Fruit fly (Drosophila melanogaster) whole organism, embryonic: ENCODE data around the gene CG43138.

ENCODE experiments used
- CG10209 ChIP-seq: fragments of 200-800 bp; sonication (Bioruptor generic); optimal IDR thresholded peaks from 3 replicates; lab custom pipeline; 2017; ENCODE audit warnings: missing biosample characterization, mild to moderate bottlenecking, missing genetic modification characterization, missing genetic modification reagents
- CG1024 ChIP-seq: fragments of 200-800 bp; sonication (Bioruptor generic); IDR thresholded peaks from 2 replicates; pipeline ENCODE4 v1.3.6; 2022; ENCODE audit warnings: missing biosample characterization, missing genetic modification characterization
- CG10462 ChIP-seq: fragments of 200-800 bp; sonication (Bioruptor generic); optimal IDR thresholded peaks from 2 replicates; lab custom pipeline; 2016; ENCODE audit warnings: missing biosample characterization, missing genetic modification characterization
- CG11093 ChIP-seq: fragments of 200-800 bp; sonication (Bioruptor generic); IDR thresholded peaks from 3 replicates; pipeline ENCODE4 v1.3.6; 2022; ENCODE audit warnings: missing biosample characterization, missing genetic modification characterization
- CG11247 ChIP-seq: fragments of 200-800 bp; sonication (Bioruptor generic); IDR thresholded peaks from 2 replicates; pipeline ENCODE4 v1.3.6; 2022; ENCODE audit warnings: missing biosample characterization, missing genetic modification characterization
- CG11456 ChIP-seq: fragments of 200-800 bp; sonication (Bioruptor generic); IDR thresholded peaks from 3 replicates; pipeline ENCODE4 v1.3.6; 2022; ENCODE audit warnings: missing biosample characterization, missing genetic modification characterization
- CG11560 ChIP-seq: fragments of 200-800 bp; sonication (Bioruptor generic); IDR thresholded peaks from 3 replicates; pipeline ENCODE4 v1.3.6; 2022; ENCODE audit warnings: missing biosample characterization, missing genetic modification characterization
- CG12391 ChIP-seq: fragments of 200-800 bp; sonication (Bioruptor generic); optimal IDR thresholded peaks from 3 replicates; lab custom pipeline; 2018; ENCODE audit warnings: missing biosample characterization, mild to moderate bottlenecking, missing genetic modification characterization, moderate library complexity
- CG12942 ChIP-seq: fragments of 200-800 bp; sonication (Bioruptor generic); optimal IDR thresholded peaks from 3 replicates; lab custom pipeline; 2016; ENCODE audit warnings: missing biosample characterization, missing genetic modification characterization
- CG13296 ChIP-seq: fragments of 200-800 bp; sonication (Bioruptor generic); optimal IDR thresholded peaks from 3 replicates; lab custom pipeline; 2018; ENCODE audit warnings: missing biosample characterization, mild to moderate bottlenecking, missing genetic modification characterization
- CG14050 ChIP-seq: fragments of 200-800 bp; sonication (Bioruptor generic); IDR thresholded peaks from 3 replicates; pipeline ENCODE4 v1.3.6; 2022; ENCODE audit warnings: missing biosample characterization, missing genetic modification characterization
- CG14441 ChIP-seq: fragments of 200-800 bp; sonication (Bioruptor generic); IDR thresholded peaks from 2 replicates; pipeline ENCODE4 v1.3.6; 2022; ENCODE audit warnings: missing biosample characterization, missing genetic modification characterization
- CG14965 ChIP-seq: fragments of 200-800 bp; sonication (Bioruptor generic); optimal IDR thresholded peaks from 2 replicates; lab custom pipeline; 2016; ENCODE audit warnings: missing biosample characterization, missing genetic modification characterization, borderline replicate concordance
- CG1529 ChIP-seq: fragments of 200-800 bp; sonication (Bioruptor generic); optimal IDR thresholded peaks from 3 replicates; lab custom pipeline; 2018; ENCODE audit warnings: missing biosample characterization, missing genetic modification characterization
- CG15601 ChIP-seq: fragments of 200-800 bp; sonication (Bioruptor generic); optimal IDR thresholded peaks from 3 replicates; lab custom pipeline; 2019; ENCODE audit warnings: missing biosample characterization, mild to moderate bottlenecking, missing genetic modification characterization, moderate library complexity
- CG16815 ChIP-seq: fragments of 200-800 bp; sonication (Bioruptor generic); optimal IDR thresholded peaks from 3 replicates; lab custom pipeline; 2017; ENCODE audit warnings: missing biosample characterization, mild to moderate bottlenecking, missing genetic modification characterization
- CG30403 ChIP-seq: fragments of 200-800 bp; sonication (Bioruptor generic); optimal IDR thresholded peaks from 3 replicates; lab custom pipeline; 2016; ENCODE audit warnings: missing biosample characterization, missing genetic modification characterization
- CG31224 ChIP-seq: fragments of 200-800 bp; sonication (Bioruptor generic); IDR thresholded peaks from 2 replicates; pipeline ENCODE4 v1.3.6; 2022; ENCODE audit warnings: missing biosample characterization, missing genetic modification characterization
- CG31365 ChIP-seq: fragments of 200-800 bp; sonication (Bioruptor generic); optimal IDR thresholded peaks from 2 replicates; lab custom pipeline; 2018; ENCODE audit warnings: missing biosample characterization, mild to moderate bottlenecking, missing genetic modification characterization
- CG3281 ChIP-seq: fragments of 200-800 bp; sonication (Bioruptor generic); optimal IDR thresholded peaks from 3 replicates; lab custom pipeline; 2017; ENCODE audit warnings: missing biosample characterization, mild to moderate bottlenecking, missing genetic modification characterization
- CG33557 ChIP-seq: fragments of 200-800 bp; sonication (Bioruptor generic); optimal IDR thresholded peaks from 2 replicates; lab custom pipeline; 2019; ENCODE audit warnings: missing biosample characterization, mild to moderate bottlenecking, missing genetic modification characterization, moderate library complexity
- CG42726 ChIP-seq: fragments of 200-800 bp; sonication (Bioruptor generic); IDR thresholded peaks from 2 replicates; pipeline ENCODE4 v1.3.6; 2022; ENCODE audit warnings: missing biosample characterization, missing genetic modification characterization; ENCODE audit not compliant: partially characterized antibody
- CG7839 ChIP-seq: fragments of 200-800 bp; sonication (Bioruptor generic); optimal IDR thresholded peaks from 3 replicates; lab custom pipeline; 2018; ENCODE audit warnings: missing biosample characterization, mild to moderate bottlenecking, missing genetic modification characterization, moderate library complexity
- CG8924 ChIP-seq: fragments of 200-800 bp; optimal IDR thresholded peaks from 3 replicates; lab custom pipeline; 2019; ENCODE audit warnings: missing biosample characterization, mild to moderate bottlenecking, missing genetic modification characterization, moderate library complexity
- CHES-1-like ChIP-seq: fragments of 200-800 bp; sonication (Bioruptor generic); optimal IDR thresholded peaks from 2 replicates; lab custom pipeline; 2016; ENCODE audit warnings: missing biosample characterization, missing genetic modification characterization
- CkIIα-i1 ChIP-seq: fragments of 200-800 bp; sonication (Bioruptor generic); IDR thresholded peaks from 2 replicates; pipeline ENCODE4 v1.3.6; 2022; ENCODE audit warnings: missing biosample characterization, missing genetic modification characterization
- Doc2 ChIP-seq: fragments of 200-800 bp; sonication (Bioruptor generic); IDR thresholded peaks from 2 replicates; pipeline ENCODE4 v1.3.6; 2022; ENCODE audit warnings: missing biosample characterization, missing genetic modification characterization
- E2f1 ChIP-seq: fragments of 200-800 bp; sonication (Bioruptor generic); IDR thresholded peaks from 2 replicates; pipeline ENCODE4 v1.3.6; 2022; ENCODE audit warnings: missing biosample characterization, missing genetic modification characterization
- H2.0 ChIP-seq: fragments of 200-800 bp; sonication (Bioruptor generic); IDR thresholded peaks from 2 replicates; pipeline ENCODE4 v1.3.6; 2022; ENCODE audit warnings: missing biosample characterization, missing genetic modification characterization
- Lpt ChIP-seq: fragments of >200 bp; optimal IDR thresholded peaks from 2 replicates; lab custom pipeline; 2018; ENCODE audit warnings: missing biosample characterization, missing genetic modification characterization
- Med ChIP-seq: fragments of 200-800 bp; sonication (Bioruptor generic); peaks from one replicate; lab custom pipeline; 2016; ENCODE audit warnings: missing biosample characterization, missing genetic modification characterization, mild to moderate bottlenecking, inconsistent platforms, moderate library complexity
- Mes4 ChIP-seq: fragments of 200-800 bp; sonication (Bioruptor generic); optimal IDR thresholded peaks from 2 replicates; lab custom pipeline; 2016; ENCODE audit warnings: missing biosample characterization, missing genetic modification characterization
- Optix ChIP-seq: fragments of 200-800 bp; sonication (Bioruptor generic); IDR thresholded peaks from 3 replicates; pipeline ENCODE4 v1.3.6; 2022; ENCODE audit warnings: missing biosample characterization, missing genetic modification characterization
- Ssrp ChIP-seq: fragments of 200-800 bp; sonication (Bioruptor generic); optimal IDR thresholded peaks from 2 replicates; lab custom pipeline; 2018; ENCODE audit warnings: missing biosample characterization, mild to moderate bottlenecking, missing genetic modification characterization, moderate library complexity
- ase ChIP-seq: fragments of 200-800 bp; sonication (Bioruptor generic); IDR thresholded peaks from 3 replicates; pipeline ENCODE4 v1.3.6; 2022; ENCODE audit warnings: missing biosample characterization, missing genetic modification characterization
- az2 ChIP-seq: fragments of 200-800 bp; sonication (Bioruptor generic); optimal IDR thresholded peaks from 3 replicates; lab custom pipeline; 2016; ENCODE audit warnings: missing biosample characterization, missing genetic modification characterization
- chinmo ChIP-seq: fragments of 200-800 bp; sonication (Bioruptor generic); IDR thresholded peaks from 4 replicates; pipeline ENCODE4 v1.3.6; 2022; ENCODE audit warnings: missing biosample characterization, missing genetic modification characterization; ENCODE audit not compliant: partially characterized antibody
- dati ChIP-seq: fragments of 200-800 bp; sonication (Bioruptor generic); IDR thresholded peaks from 2 replicates; pipeline ENCODE4 v1.3.6; 2022; ENCODE audit warnings: missing biosample characterization, missing genetic modification characterization
- disco-r ChIP-seq: fragments of 200-800 bp; sonication (Bioruptor generic); optimal IDR thresholded peaks from 2 replicates; lab custom pipeline; 2016; ENCODE audit warnings: missing biosample characterization, missing genetic modification characterization
- dmrt99B ChIP-seq: fragments of 200-800 bp; sonication (Bioruptor generic); optimal IDR thresholded peaks from 2 replicates; lab custom pipeline; 2018; ENCODE audit warnings: missing biosample characterization, mild to moderate bottlenecking, missing genetic modification characterization, moderate library complexity
- dysf ChIP-seq: fragments of 200-800 bp; sonication (Bioruptor generic); IDR thresholded peaks from 3 replicates; pipeline ENCODE4 v1.3.6; 2022; ENCODE audit warnings: missing biosample characterization, missing genetic modification characterization
- eve ChIP-seq, 2 experiments: fragments of >200 bp; optimal IDR thresholded peaks; 2 replicates each; lab custom pipeline; 2017; ENCODE audit warnings: missing biosample characterization in 2 of 2, missing genetic modification characterization in 2 of 2
- fd64A ChIP-seq: fragments of 200-800 bp; sonication (Bioruptor generic); optimal IDR thresholded peaks from 3 replicates; lab custom pipeline; 2018; ENCODE audit warnings: missing biosample characterization, mild to moderate bottlenecking, missing genetic modification characterization
- kni ChIP-seq: fragments of 200-800 bp; sonication (Bioruptor generic); optimal IDR thresholded peaks from 3 replicates; lab custom pipeline; 2017; ENCODE audit warnings: mild to moderate bottlenecking, missing biosample characterization, missing genetic modification reagents, missing genetic modification characterization
- oc ChIP-seq: fragments of 200-800 bp; sonication (Bioruptor generic); optimal IDR thresholded peaks from 2 replicates; lab custom pipeline; 2018; ENCODE audit warnings: missing biosample characterization, mild to moderate bottlenecking, missing genetic modification characterization, moderate library complexity
- otp ChIP-seq: fragments of 200-800 bp; sonication (Bioruptor generic); IDR thresholded peaks from 3 replicates; pipeline ENCODE4, ENCODE4 v1.3.6; 2022; ENCODE audit warnings: missing biosample characterization, missing genetic modification characterization
- so ChIP-seq: fragments of 200-800 bp; sonication (Bioruptor generic); IDR thresholded peaks from 3 replicates; pipeline ENCODE4 v1.3.6; 2022; ENCODE audit warnings: missing biosample characterization, missing genetic modification characterization
- tll ChIP-seq, 2 experiments: fragments of 200-800 bp in 1 of 2; fragments of >200 bp in 1 of 2; sonication (Bioruptor generic) in 1 of 2; optimal IDR thresholded peaks; 2 replicates each; lab custom pipeline; 2017 to 2019; ENCODE audit warnings: missing biosample characterization in 2 of 2, missing genetic modification characterization in 2 of 2, mild to moderate bottlenecking in 1 of 2, moderate library complexity in 1 of 2
- ttk ChIP-seq: fragments of 200-800 bp; sonication (Bioruptor generic); IDR thresholded peaks from 2 replicates; pipeline ENCODE4 v2.1.2; 2022; ENCODE audit warnings: missing biosample characterization, missing genetic modification characterization
- vfl ChIP-seq: fragments of 200-800 bp; sonication (Bioruptor generic); optimal IDR thresholded peaks from 2 replicates; lab custom pipeline; 2016; ENCODE audit warnings: missing biosample characterization, missing genetic modification characterization
- vnd ChIP-seq: fragments of 200-800 bp; sonication (Bioruptor generic); IDR thresholded peaks from 3 replicates; pipeline ENCODE4 v1.3.6; 2022; ENCODE audit warnings: missing biosample characterization, missing genetic modification characterization; ENCODE audit not compliant: partially characterized antibody
- wdn ChIP-seq: fragments of 200-800 bp; sonication (Bioruptor generic); IDR thresholded peaks from 2 replicates; pipeline ENCODE4 v1.3.6; 2022; ENCODE audit warnings: missing biosample characterization, missing genetic modification characterization

CG43138 gene

DNA sequence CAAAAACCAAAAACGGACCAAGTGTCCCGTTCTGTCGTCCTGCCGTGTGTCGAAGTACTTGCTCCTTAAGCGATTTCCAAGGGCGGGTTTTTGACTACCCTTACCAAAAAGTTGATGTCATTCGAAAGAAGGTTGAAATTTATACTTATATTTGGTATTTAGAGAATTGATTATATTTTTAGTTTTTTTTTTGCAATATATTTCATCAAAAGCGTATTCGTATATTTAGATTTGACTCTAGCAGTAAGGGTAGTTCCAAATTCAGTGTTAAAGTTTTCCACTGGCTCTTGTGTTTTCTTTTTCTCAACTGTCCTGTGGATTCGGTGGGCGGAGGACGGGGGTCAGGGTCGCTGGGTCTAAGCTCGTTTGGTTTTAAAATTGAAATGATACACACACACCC lies 22.6 kb downstream of the CG43138 start (continued):
- TF ChIP-seq dmrt99B (tag; lab: Kevin White, UChicago) = peak; percentile 68
- TF ChIP-seq CG10209 (GFP tag; lab: Kevin White, UChicago) = peak; percentile 9
- no peak for TF ChIP-seq ase
- peak; percentile 52 for TF ChIP-seq CG12391 (tag; lab: Kevin White, UChicago)
- 0 out of 2 replicates have a peak, but pooled peaks have one; percentile 9 for TF ChIP-seq CG14441 (GFP tag; lab: Robert Waterston, UW)
- no peak for TF ChIP-seq CG14050
- no peak for TF ChIP-seq CG11093 (GFP tag; lab: Robert Waterston, UW)
- no peak for TF ChIP-seq CG16815 (GFP tag; lab: Kevin White, UChicago)
- TF ChIP-seq CG31365 = no peak
- no peak for TF ChIP-seq eve (GFP tag; optimal IDR thresholded peaks at IDR 0.05; lab: Kevin White, UChicago)
- no peak for TF ChIP-seq H2.0 (GFP tag; lab: Robert Waterston, UW)
- peak; percentile 10 for TF ChIP-seq CG30403
- no peak for TF ChIP-seq chinmo
- TF ChIP-seq CG10462 = no peak
- TF ChIP-seq fd64A (GFP tag; lab: Kevin White, UChicago) = no peak
- TF ChIP-seq CHES-1-like (GFP tag; lab: Kevin White, UChicago) = no peak
- no peak for TF ChIP-seq CG11456 (GFP tag; lab: Robert Waterston, UW)
- TF ChIP-seq ttk = 0 out of 2 replicates have a peak, but pooled peaks have one; percentile 14
- TF ChIP-seq wdn (GFP tag; lab: Robert Waterston, UW) = no peak
- TF ChIP-seq otp (GFP tag; lab: Robert Waterston, UW) = no peak
- TF ChIP-seq Med = peak; percentile 43
- TF ChIP-seq CG8924 = no peak
- no peak for TF ChIP-seq Lpt (GFP tag; lab: Kevin White, UChicago)
- TF ChIP-seq CG33557 (GFP tag; lab: Kevin White, UChicago) = no peak
- no peak for TF ChIP-seq Mes4 (GFP tag; lab: Kevin White, UChicago)
- TF ChIP-seq CG1529 (GFP tag; lab: Kevin White, UChicago) = no peak
- TF ChIP-seq so (GFP tag; lab: Robert Waterston, UW) = no peak
- TF ChIP-seq CG15601 = peak; percentile 31
- TF ChIP-seq Optix = no peak
- no peak for TF ChIP-seq CkIIα-i1
- TF ChIP-seq CG13296 (GFP tag; lab: Kevin White, UChicago) = no peak
- no peak for TF ChIP-seq CG42726 (GFP tag; lab: Robert Waterston, UW)
- TF ChIP-seq CG11560 (tag; lab: Robert Waterston, UW) = no peak
- no peak for TF ChIP-seq tll (GFP tag; optimal IDR thresholded peaks at IDR 0.05; lab: Kevin White, UChicago)
- peak; percentile 48; the same call in 2 of the 3 replicates for TF ChIP-seq dysf (GFP tag; lab: Robert Waterston, UW)
- TF ChIP-seq CG14965 (GFP tag; lab: Kevin White, UChicago) = no peak
- no peak for TF ChIP-seq az2 (GFP tag; lab: Kevin White, UChicago)
- TF ChIP-seq CG31224 = no peak
- no peak for TF ChIP-seq CG3281 (GFP tag; lab: Kevin White, UChicago)
- no peak for TF ChIP-seq vnd (GFP tag; lab: Robert Waterston, UW)
- no peak for TF ChIP-seq oc
- TF ChIP-seq Ssrp (tag; lab: Kevin White, UChicago) = peak; percentile 30
- TF ChIP-seq Doc2 (GFP tag; lab: Robert Waterston, UW) = no peak
- TF ChIP-seq kni (GFP tag; lab: Kevin White, UChicago) = no peak
- peak; percentile 62 for TF ChIP-seq CG7839 (tag; lab: Kevin White, UChicago)
- TF ChIP-seq vfl (GFP tag; lab: Kevin White, UChicago) = no peak
- TF ChIP-seq dati = no peak
- TF ChIP-seq CG12942 = no peak
- TF ChIP-seq CG1024 (GFP tag; lab: Robert Waterston, UW) = peak; percentile 23; the same call in 1 of the 2 replicates
- TF ChIP-seq E2f1 (GFP tag; lab: Robert Waterston, UW) = 0 out of 2 replicates have a peak, but pooled peaks have one; percentile 27
- TF ChIP-seq CG11247 (GFP tag; lab: Robert Waterston, UW) = no peak
- no peak for TF ChIP-seq disco-r (GFP tag; lab: Kevin White, UChicago)
